Worm (Caenorhabditis elegans) whole organism, L3 larva: ENCODE data around the gene srw-60.

Experiments
- ZK546.5 ChIP-seq: sonication (generic microtip); optimal IDR thresholded peaks from 2 replicates; lab custom pipeline; 2017; ENCODE audit warnings: missing biosample characterization, missing genetic modification characterization
- ama-1 ChIP-seq: fragments of 150-350 bp; optimal IDR thresholded peaks from 2 replicates; lab custom pipeline; 2018
- egl-27 ChIP-seq: sonication (generic microtip); optimal IDR thresholded peaks from 4 replicates; lab custom pipeline; 2017; ENCODE audit warnings: missing biosample characterization, missing genetic modification reagents, missing genetic modification characterization
- elt-1 ChIP-seq: fragments of 150-350 bp; optimal IDR thresholded peaks from 2 replicates; lab custom pipeline; 2014; ENCODE audit warnings: missing biosample characterization, missing genetic modification characterization
- elt-2 ChIP-seq: sonication (generic microtip); optimal IDR thresholded peaks from 2 replicates; lab custom pipeline; 2016; ENCODE audit warnings: missing genetic modification reagents, mild to moderate bottlenecking, missing genetic modification characterization, missing compliant biosample characterization
- elt-3 ChIP-seq, 3 experiments: fragments of 150-350 bp in 1 of 3; sonication (generic microtip) in 2 of 3; optimal IDR thresholded peaks; 2 replicates in 2 of 3; 4 replicates in 1 of 3; lab custom pipeline; 2014 to 2017; ENCODE audit warnings: missing biosample characterization in 3 of 3, missing genetic modification characterization in 3 of 3
- eor-1 ChIP-seq, 2 experiments: fragments of 150-350 bp; optimal IDR thresholded peaks; 2 replicates each; lab custom pipeline; 2014 to 2018; ENCODE audit warnings: missing biosample characterization in 2 of 2, missing genetic modification characterization in 2 of 2
- fkh-10 ChIP-seq: sonication (generic microtip); optimal IDR thresholded peaks from 2 replicates; lab custom pipeline; 2017; ENCODE audit warnings: missing biosample characterization, missing genetic modification reagents, missing genetic modification characterization
- hmg-11 ChIP-seq: sonication (generic microtip); optimal IDR thresholded peaks from 2 replicates; lab custom pipeline; 2016; ENCODE audit warnings: missing genetic modification characterization, missing compliant biosample characterization
- jun-1 ChIP-seq: fragments of 150-350 bp; optimal IDR thresholded peaks from 2 replicates; lab custom pipeline; 2014; ENCODE audit warnings: missing biosample characterization, missing genetic modification reagents, missing genetic modification characterization
- lin-39 ChIP-seq: fragments of 150-350 bp; optimal IDR thresholded peaks from 2 replicates; lab custom pipeline; 2018; ENCODE audit warnings: missing biosample characterization, missing genetic modification reagents, missing genetic modification characterization
- lsy-12 ChIP-seq: sonication (generic microtip); optimal IDR thresholded peaks from 2 replicates; lab custom pipeline; 2016; ENCODE audit warnings: mild to moderate bottlenecking, missing genetic modification characterization, missing compliant biosample characterization
- nfya-1 ChIP-seq: sonication (generic microtip); optimal IDR thresholded peaks from 2 replicates; lab custom pipeline; 2017; ENCODE audit warnings: missing genetic modification characterization, mild to moderate bottlenecking, missing compliant biosample characterization, antibody characterized with exemption, moderate library complexity; ENCODE audit not compliant: insufficient read depth
- nhr-11 ChIP-seq: fragments of 150-350 bp; optimal IDR thresholded peaks from 2 replicates; lab custom pipeline; 2014; ENCODE audit warnings: missing biosample characterization, missing genetic modification characterization
- nhr-12 ChIP-seq: fragments of 150-350 bp; optimal IDR thresholded peaks from 2 replicates; lab custom pipeline; 2014; ENCODE audit warnings: missing biosample characterization, missing genetic modification characterization
- nhr-23 ChIP-seq: fragments of 150-350 bp; optimal IDR thresholded peaks from 2 replicates; lab custom pipeline; 2014; ENCODE audit warnings: missing biosample characterization, missing genetic modification reagents, missing genetic modification characterization
- nhr-25 ChIP-seq: sonication (generic microtip); optimal IDR thresholded peaks from 2 replicates; lab custom pipeline; 2017; ENCODE audit warnings: missing biosample characterization, missing genetic modification characterization
- nhr-28 ChIP-seq: fragments of 150-350 bp; optimal IDR thresholded peaks from 2 replicates; lab custom pipeline; 2014; ENCODE audit warnings: missing biosample characterization, missing genetic modification characterization
- nhr-67 ChIP-seq: fragments of 150-350 bp; optimal IDR thresholded peaks from 2 replicates; lab custom pipeline; 2014; ENCODE audit warnings: missing biosample characterization, missing genetic modification characterization
- nhr-76 ChIP-seq: fragments of 150-350 bp; sonication (generic microtip); optimal IDR thresholded peaks from 5 replicates; lab custom pipeline; 2014; ENCODE audit warnings: missing biosample characterization, missing genetic modification characterization
- nhr-77 ChIP-seq: fragments of 150-350 bp; optimal IDR thresholded peaks from 2 replicates; lab custom pipeline; 2014; ENCODE audit warnings: missing biosample characterization, missing genetic modification characterization
- sea-2 ChIP-seq: fragments of 150-350 bp; sonication (generic microtip); optimal IDR thresholded peaks from 4 replicates; lab custom pipeline; 2014; ENCODE audit warnings: missing biosample characterization, missing genetic modification reagents, missing genetic modification characterization
- skn-1 ChIP-seq: fragments of 150-350 bp; optimal IDR thresholded peaks from 2 replicates; lab custom pipeline; 2014; ENCODE audit warnings: missing biosample characterization, missing genetic modification characterization
- snpc-4 ChIP-seq: fragments of 150-350 bp; optimal IDR thresholded peaks from 2 replicates; lab custom pipeline; 2014; ENCODE audit warnings: missing biosample characterization, missing genetic modification characterization
- tbx-2 ChIP-seq: sonication (generic microtip); optimal IDR thresholded peaks from 2 replicates; lab custom pipeline; 2016; ENCODE audit warnings: mild to moderate bottlenecking, missing genetic modification characterization, missing compliant biosample characterization
- unc-39 ChIP-seq: sonication (generic microtip); optimal IDR thresholded peaks from 4 replicates; lab custom pipeline; 2017; ENCODE audit warnings: missing biosample characterization, missing genetic modification characterization
- unc-62 ChIP-seq: fragments of 150-350 bp; sonication (generic microtip); optimal IDR thresholded peaks from 4 replicates; lab custom pipeline; 2014; ENCODE audit warnings: missing biosample characterization, missing genetic modification reagents, missing genetic modification characterization
- zag-1 ChIP-seq: fragments of 150-350 bp; optimal IDR thresholded peaks from 2 replicates; lab custom pipeline; 2014; ENCODE audit warnings: missing biosample characterization, missing genetic modification characterization
- ztf-11 ChIP-seq: fragments of 150-350 bp; optimal IDR thresholded peaks from 2 replicates; lab custom pipeline; 2014; ENCODE audit warnings: missing biosample characterization, missing genetic modification characterization
- ztf-4 ChIP-seq: fragments of 150-350 bp; optimal IDR thresholded peaks from 2 replicates; lab custom pipeline; 2014; ENCODE audit warnings: missing biosample characterization, missing genetic modification characterization

srw-60 gene

ce11 chrII:2976597-2976996 lies 18.2 kb downstream of the srw-60 start, which contains the start of gene nhr-88:
Gene nhr-88 (plus strand): TSS chrII:2976639.
- TF ChIP-seq unc-62 (GFP tag; lab: Kevin White, UChicago) (no peak), hmg-11 (tag; lab: Kevin White, UChicago) (peak; percentile 52), nfya-1 (tag; lab: Kevin White, UChicago) (peak; percentile 49), ama-1 (lab: Kevin White, UChicago) (peak; percentile 43)

ce11 chrII:2977652-2978051 lies 19.2 kb downstream of the srw-60 start:
- no peak for TF ChIP-seq jun-1
- TF ChIP-seq unc-39 (tag; lab: Kevin White, UChicago): no peak
- TF ChIP-seq elt-1 (tag; lab: Kevin White, UChicago): no peak
- TF ChIP-seq ztf-11 (tag; lab: Kevin White, UChicago): no peak
- TF ChIP-seq nfya-1 (tag; lab: Kevin White, UChicago): no peak
- no peak for TF ChIP-seq ZK546.5 (tag; lab: Kevin White, UChicago)
- TF ChIP-seq snpc-4 (tag; lab: Kevin White, UChicago): no peak
- no peak for TF ChIP-seq nhr-11 (tag; lab: Kevin White, UChicago)
- TF ChIP-seq nhr-12 (tag; lab: Kevin White, UChicago): no peak

ce11 chrII:2979061-2979460 lies 20.7 kb downstream of the srw-60 start:
- TF ChIP-seq hmg-11 (tag; lab: Kevin White, UChicago) (no peak), sea-2 (GFP tag; lab: Kevin White, UChicago) (no peak), nhr-67 (tag; lab: Kevin White, UChicago) (no peak), elt-3 (tag; optimal IDR thresholded peaks at IDR 0.05; lab: Kevin White, UChicago) (no peak), eor-1 (tag; optimal IDR thresholded peaks at IDR 0.05; lab: Kevin White, UChicago) (no peak), ztf-11 (tag; lab: Kevin White, UChicago) (no peak), ama-1 (lab: Kevin White, UChicago) (no peak), snpc-4 (tag; lab: Kevin White, UChicago) (no peak), nhr-77 (no peak)
- TF ChIP-seq, all 47 proteins: peak for 0

- TF ChIP-seq ama-1 (lab: Kevin White, UChicago): no peak
- no peak for TF ChIP-seq lin-39
- TF ChIP-seq skn-1: no peak
- TF ChIP-seq fkh-10 (GFP tag; lab: Kevin White, UChicago): no peak
- no peak for TF ChIP-seq egl-27 (tag; lab: Kevin White, UChicago)
- TF ChIP-seq nhr-23: no peak
- no peak for TF ChIP-seq zag-1 (tag; lab: Kevin White, UChicago)
- no peak for TF ChIP-seq nhr-11 (tag; lab: Kevin White, UChicago)
- no peak for TF ChIP-seq hmg-11 (tag; lab: Kevin White, UChicago)
- TF ChIP-seq nhr-25 (tag; lab: Kevin White, UChicago): no peak
- no peak for TF ChIP-seq tbx-2 (tag; lab: Kevin White, UChicago)
- TF ChIP-seq unc-39 (tag; lab: Kevin White, UChicago): no peak
- TF ChIP-seq unc-62 (GFP tag; lab: Kevin White, UChicago): no peak
- TF ChIP-seq nhr-76: no peak
- TF ChIP-seq elt-2 (tag; lab: Kevin White, UChicago): no peak
- TF ChIP-seq nhr-28 (tag; lab: Kevin White, UChicago): no peak
- no peak for TF ChIP-seq lsy-12 (tag; lab: Kevin White, UChicago)
- TF ChIP-seq nhr-12 (tag; lab: Kevin White, UChicago): no peak
- no peak for TF ChIP-seq ztf-4 (tag; lab: Kevin White, UChicago)
These were observed 26.0 kb downstream of the srw-60 start for ce11 chrII:2984383-2984782.

- TF ChIP-seq zag-1 (tag; lab: Kevin White, UChicago): no peak
These were observed 27.0 kb downstream of the srw-60 start for ce11 chrII:2985446-2985845.

ce11 chrII:2985935-2986498 lies 27.6 kb downstream of the srw-60 start:
- TF ChIP-seq elt-2 (tag; lab: Kevin White, UChicago): no peak
- peak; percentile 43 for TF ChIP-seq snpc-4 (tag; lab: Kevin White, UChicago)
